Fruit fly (Drosophila melanogaster): ENCODE measurements around the gene SMC6.

- TF ChIP-seq pan (optimal IDR thresholded peaks at IDR 0.05): no peak
- no peak for TF ChIP-seq psq (optimal IDR thresholded peaks at IDR 0.05)
- TF ChIP-seq CG8478 (optimal IDR thresholded peaks at IDR 0.05): no peak
- no peak for TF ChIP-seq EcR (GFP tag; optimal IDR thresholded peaks at IDR 0.05)
- no peak for TF ChIP-seq usp (GFP tag; optimal IDR thresholded peaks at IDR 0.05)
Observed at dm6 chr3R:24234721-24235120, 41.5 kb upstream of the SMC6 start.
